Worm (Caenorhabditis elegans): Measurements from ENCODE around the gene C47A10.16.

The C47A10.16 gene

ce11 chrV:17728757-17729156 is 36.2 kb downstream of the C47A10.16 start:
- TF ChIP-seq nhr-27 (tag; optimal IDR thresholded peaks at IDR 0.05) (no peak), mxl-1 (tag; optimal IDR thresholded peaks at IDR 0.05) (no peak), bed-1 (GFP tag; IDR thresholded peaks at IDR 0.05) (no peak), ztf-3 (GFP tag; optimal IDR thresholded peaks at IDR 0.05) (no peak)

- TF ChIP-seq ccch-3 (GFP tag; optimal IDR thresholded peaks at IDR 0.05) (no peak), hmg-20 (GFP tag; IDR thresholded peaks at IDR 0.05) (no peak), akir-1 (GFP tag; optimal IDR thresholded peaks at IDR 0.05) (no peak), mes-4 (tag; optimal IDR thresholded peaks at IDR 0.05) (no peak), F37B4.10 (GFP tag; IDR thresholded peaks at IDR 0.05) (no peak), F23B12.7 (tag; optimal IDR thresholded peaks at IDR 0.05; ENCODE audit: insufficient read depth) (no peak), ztf-22 (GFP tag; optimal IDR thresholded peaks at IDR 0.05) (no peak), let-526 (GFP tag; IDR thresholded peaks at IDR 0.05) (no peak), bed-2 (GFP tag; IDR thresholded peaks at IDR 0.05) (no peak)
These were observed 36.6 kb downstream of the C47A10.16 start for ce11 chrV:17728336-17728735.

ce11 chrV:17724704-17725103 is 40.3 kb downstream of the C47A10.16 start, which contains the start of gene fat-5:
fat-5 (plus strand) TSS chrV:17725004.
- TF ChIP-seq tlf-1 (GFP tag; optimal IDR thresholded peaks at IDR 0.05) (no peak), akir-1 (GFP tag; optimal IDR thresholded peaks at IDR 0.05) (no peak), B0336.3 (GFP tag; IDR thresholded peaks at IDR 0.05) (no peak), ztf-28 (GFP tag; IDR thresholded peaks at IDR 0.05) (no peak), lin-26 (GFP tag; IDR thresholded peaks at IDR 0.05) (no peak), F55B11.4 (tag; optimal IDR thresholded peaks at IDR 0.05; ENCODE audit: borderline replicate concordance, insufficient read depth) (no peak), him-1 (tag; optimal IDR thresholded peaks at IDR 0.05) (no peak), F49E8.2 (tag; optimal IDR thresholded peaks at IDR 0.05; ENCODE audit: insufficient read depth) (no peak), ztf-26 (tag; optimal IDR thresholded peaks at IDR 0.05) (no peak), ztf-18 (tag; optimal IDR thresholded peaks at IDR 0.05) (no peak), somi-1 (GFP tag; optimal IDR thresholded peaks at IDR 0.05) (no peak), mes-4 (tag; optimal IDR thresholded peaks at IDR 0.05) (no peak)

- peak; percentile 44 for TF ChIP-seq nhr-80 (tag; optimal IDR thresholded peaks at IDR 0.05)
- TF ChIP-seq fkh-3 (tag; optimal IDR thresholded peaks at IDR 0.05): no peak
These were observed 41.7 kb downstream of the C47A10.16 start for ce11 chrV:17723142-17723781.

- TF ChIP-seq T26A5.8 (tag; optimal IDR thresholded peaks at IDR 0.05): no peak
- TF ChIP-seq attf-6 (GFP tag; IDR thresholded peaks at IDR 0.05): 0 out of 2 replicates have a peak, but pooled peaks have one; percentile 38
- no peak for TF ChIP-seq ccch-3 (GFP tag; optimal IDR thresholded peaks at IDR 0.05)
- TF ChIP-seq rpc-1 (optimal IDR thresholded peaks at IDR 0.05): peak; percentile 13
- TF ChIP-seq rpc-1 (tag; optimal IDR thresholded peaks at IDR 0.05): peak; percentile 67
- TF ChIP-seq B0261.1 (tag; optimal IDR thresholded peaks at IDR 0.05): peak; percentile 46
- peak; percentile 72 for TF ChIP-seq tbp1 (GFP tag; optimal IDR thresholded peaks at IDR 0.05)
- TF ChIP-seq lin-26 (GFP tag; IDR thresholded peaks at IDR 0.05): peak; percentile 57; the same call in 1 of the 2 replicates
These were observed 42.4 kb downstream of the C47A10.16 start for ce11 chrV:17722553-17722952.

- TF ChIP-seq madf-10 (tag; optimal IDR thresholded peaks at IDR 0.05) (peak; percentile 20), dox-1 (GFP tag; IDR thresholded peaks at IDR 0.05) (peak; percentile 56; the same call in 1 of the 2 replicates), ztf-22 (GFP tag; optimal IDR thresholded peaks at IDR 0.05) (peak; percentile 83), let-607 (tag; optimal IDR thresholded peaks at IDR 0.05) (peak in 1 of 2 experiments; percentile 31), ets-4 (GFP tag; optimal IDR thresholded peaks at IDR 0.05) (peak; percentile 49), F22D6.2 (tag; optimal IDR thresholded peaks at IDR 0.05) (no peak), K11D2.4 (GFP tag; IDR thresholded peaks at IDR 0.05) (peak; percentile 49; the same call in 1 of the 2 replicates), nfyb-1 (GFP tag; IDR thresholded peaks at IDR 0.05) (0 out of 2 replicates have a peak, but pooled peaks have one; percentile 53), pha-4 (tag; optimal IDR thresholded peaks at IDR 0.05) (peak; percentile 30), attf-5 (GFP tag; optimal IDR thresholded peaks at IDR 0.05) (peak; percentile 12), B0336.3 (GFP tag; IDR thresholded peaks at IDR 0.05) (peak; percentile 52; the same call in 1 of the 2 replicates), nhr-80 (tag; optimal IDR thresholded peaks at IDR 0.05) (peak; percentile 99), F39B2.1 (GFP tag; IDR thresholded peaks at IDR 0.05) (no peak)
These were observed 43.3 kb downstream of the C47A10.16 start for ce11 chrV:17721709-17722108.

Measured in whole organism, young adult.